Worm (Caenorhabditis elegans) whole organism, midembryonic: ENCODE data around the gene Y5H2A.1.
"Not testable (repeated sequence)": the region's sequence is repeated elsewhere in the genome, so short reads cannot be mapped to it uniquely, and the experiment has no call there.

Experiments
- T22C8.4 ChIP-seq: fragments of 200-800 bp; sonication (Bioruptor generic); IDR thresholded peaks from 2 replicates; pipeline ENCODE4 v1.3.6; 2022; ENCODE audit warnings: missing genetic modification characterization, missing compliant biosample characterization
- cog-1 ChIP-seq: sonication (generic microtip); optimal IDR thresholded peaks from 2 replicates; lab custom pipeline; 2016; ENCODE audit warnings: missing genetic modification characterization, missing compliant biosample characterization
- flt-1 ChIP-seq: fragments of 200-800 bp; sonication (Bioruptor generic); IDR thresholded peaks from 2 replicates; pipeline ENCODE4 v1.3.6; 2022; ENCODE audit warnings: missing genetic modification characterization, missing compliant biosample characterization
- klf-2 ChIP-seq: fragments of 200-800 bp; sonication (Bioruptor generic); conservative IDR thresholded peaks from 2 replicates; pipeline ENCODE4 v1.3.6; 2022; ENCODE audit warnings: missing genetic modification reagents, missing genetic modification characterization, missing compliant biosample characterization
- med-1 ChIP-seq: sonication (generic microtip); optimal IDR thresholded peaks from 2 replicates; lab custom pipeline; 2017; ENCODE audit warnings: missing genetic modification characterization, mild to moderate bottlenecking, missing compliant biosample characterization, antibody characterized with exemption, missing genetic modification reagents; ENCODE audit not compliant: insufficient read depth
- ref-1 ChIP-seq: fragments of 200-800 bp; sonication (Bioruptor generic); conservative IDR thresholded peaks from 2 replicates; pipeline ENCODE4 v1.3.6; 2022; ENCODE audit warnings: missing genetic modification reagents, missing genetic modification characterization, missing compliant biosample characterization
- tab-1 ChIP-seq: fragments of 200-800 bp; sonication (Bioruptor generic); IDR thresholded peaks from 2 replicates; pipeline ENCODE4 v1.3.6; 2022; ENCODE audit warnings: missing genetic modification characterization, missing compliant biosample characterization
- ztf-23 ChIP-seq: fragments of 200-800 bp; sonication (Bioruptor generic); IDR thresholded peaks from 2 replicates; pipeline ENCODE4 v1.3.6; 2022; ENCODE audit warnings: missing genetic modification reagents, missing genetic modification characterization, missing compliant biosample characterization
- ztf-29 ChIP-seq: fragments of 200-800 bp; sonication (Bioruptor generic); IDR thresholded peaks from 2 replicates; pipeline ENCODE4 v1.3.6; 2022; ENCODE audit warnings: missing genetic modification reagents, missing genetic modification characterization, missing compliant biosample characterization

Gene Y5H2A.1

ce11 chrV:2271750-2272149, at the start of gene Y5H2A.1:
Gene Y5H2A.1, minus strand, starts transcription at chrV:2271850.
- TF ChIP-seq cog-1 (tag; lab: Kevin White, UChicago): no peak

ce11 chrV:2321001-2321400, 49.4 kb upstream of the Y5H2A.1 start, which contains the start of gene Y19D10B.6:
Gene Y19D10B.6, minus strand, starts transcription at chrV:2321101.
- not testable (repeated sequence) for TF ChIP-seq T22C8.4 (GFP tag; lab: Robert Waterston, UW); ztf-23 (GFP tag; lab: Robert Waterston, UW); cog-1 (tag; lab: Kevin White, UChicago)

- TF ChIP-seq T22C8.4 (GFP tag; lab: Robert Waterston, UW) (no peak), med-1 (GFP tag; lab: Kevin White, UChicago) (no peak)
Measured at ce11 chrV:2308246-2308645, 36.6 kb upstream of the Y5H2A.1 start.

- TF ChIP-seq ztf-29 (GFP tag; lab: Robert Waterston, UW) (no peak), med-1 (GFP tag; lab: Kevin White, UChicago) (no peak), klf-2 (no peak), flt-1 (GFP tag; lab: Robert Waterston, UW) (no peak), cog-1 (tag; lab: Kevin White, UChicago) (no peak), T22C8.4 (GFP tag; lab: Robert Waterston, UW) (no peak), ref-1 (GFP tag; lab: Robert Waterston, UW) (no peak), ztf-23 (GFP tag; lab: Robert Waterston, UW) (no peak), tab-1 (no peak)
Measured at ce11 chrV:2306383-2306782, 34.7 kb upstream of the Y5H2A.1 start.

- TF ChIP-seq tab-1 (no peak), med-1 (GFP tag; lab: Kevin White, UChicago) (no peak), T22C8.4 (GFP tag; lab: Robert Waterston, UW) (no peak), ztf-29 (GFP tag; lab: Robert Waterston, UW) (no peak), cog-1 (tag; lab: Kevin White, UChicago) (no peak), klf-2 (no peak), flt-1 (GFP tag; lab: Robert Waterston, UW) (no peak), ztf-23 (GFP tag; lab: Robert Waterston, UW) (no peak), ref-1 (GFP tag; lab: Robert Waterston, UW) (no peak)
Measured at ce11 chrV:2303775-2304174, 32.1 kb upstream of the Y5H2A.1 start, which contains the start of gene irld-15. Gene irld-15, minus strand, starts transcription at chrV:2303875.

ce11 chrV:2300905-2301304, 29.3 kb upstream of the Y5H2A.1 start, which contains the start of gene Y19D10B.8:
Gene Y19D10B.8, minus strand, starts transcription at chrV:2301005.
- TF ChIP-seq med-1 (GFP tag; lab: Kevin White, UChicago) (no peak), flt-1 (GFP tag; lab: Robert Waterston, UW) (no peak), ref-1 (GFP tag; lab: Robert Waterston, UW) (no peak), ztf-29 (GFP tag; lab: Robert Waterston, UW) (no peak), T22C8.4 (GFP tag; lab: Robert Waterston, UW) (no peak), cog-1 (tag; lab: Kevin White, UChicago) (no peak), klf-2 (no peak), tab-1 (no peak), ztf-23 (GFP tag; lab: Robert Waterston, UW) (no peak)

- TF ChIP-seq tab-1: no peak
- no peak for TF ChIP-seq ztf-29 (GFP tag; lab: Robert Waterston, UW)
- TF ChIP-seq klf-2: no peak
- no peak for TF ChIP-seq ref-1 (GFP tag; lab: Robert Waterston, UW)
- TF ChIP-seq cog-1 (tag; lab: Kevin White, UChicago): no peak
- TF ChIP-seq flt-1 (GFP tag; lab: Robert Waterston, UW): no peak
- no peak for TF ChIP-seq T22C8.4 (GFP tag; lab: Robert Waterston, UW)
- TF ChIP-seq med-1 (GFP tag; lab: Kevin White, UChicago): no peak
- TF ChIP-seq ztf-23 (GFP tag; lab: Robert Waterston, UW): no peak
Measured at ce11 chrV:2294577-2294976, 22.9 kb upstream of the Y5H2A.1 start, which contains the start of gene nhr-226. Gene nhr-226, plus strand, starts transcription at chrV:2294877.

- TF ChIP-seq klf-2 (no peak), tab-1 (no peak), flt-1 (GFP tag; lab: Robert Waterston, UW) (no peak), ref-1 (GFP tag; lab: Robert Waterston, UW) (no peak), med-1 (GFP tag; lab: Kevin White, UChicago) (no peak), ztf-23 (GFP tag; lab: Robert Waterston, UW) (no peak), T22C8.4 (GFP tag; lab: Robert Waterston, UW) (no peak), cog-1 (tag; lab: Kevin White, UChicago) (no peak), ztf-29 (GFP tag; lab: Robert Waterston, UW) (no peak)
Measured at ce11 chrV:2292240-2292639, 20.6 kb upstream of the Y5H2A.1 start, which contains the start of gene nhr-115. Gene nhr-115, plus strand, starts transcription at chrV:2292540.

ce11 chrV:2290329-2290728, 18.7 kb upstream of the Y5H2A.1 start, which contains the start of gene nhr-225:
Gene nhr-225, minus strand, starts transcription at chrV:2290474.
- TF ChIP-seq med-1 (GFP tag; lab: Kevin White, UChicago) (no peak), ztf-23 (GFP tag; lab: Robert Waterston, UW) (no peak), ref-1 (GFP tag; lab: Robert Waterston, UW) (no peak), cog-1 (tag; lab: Kevin White, UChicago) (no peak), flt-1 (GFP tag; lab: Robert Waterston, UW) (no peak), T22C8.4 (GFP tag; lab: Robert Waterston, UW) (no peak), ztf-29 (GFP tag; lab: Robert Waterston, UW) (no peak), klf-2 (no peak), tab-1 (no peak)

- no peak for TF ChIP-seq cog-1 (tag; lab: Kevin White, UChicago)
- TF ChIP-seq tab-1: no peak
- no peak for TF ChIP-seq flt-1 (GFP tag; lab: Robert Waterston, UW)
- TF ChIP-seq med-1 (GFP tag; lab: Kevin White, UChicago): no peak
- TF ChIP-seq ref-1 (GFP tag; lab: Robert Waterston, UW): no peak
- TF ChIP-seq T22C8.4 (GFP tag; lab: Robert Waterston, UW): no peak
- TF ChIP-seq ztf-23 (GFP tag; lab: Robert Waterston, UW): no peak
- TF ChIP-seq ztf-29 (GFP tag; lab: Robert Waterston, UW): no peak
- TF ChIP-seq klf-2: no peak
Measured at ce11 chrV:2285107-2285506, 13.5 kb upstream of the Y5H2A.1 start, which contains the start of gene nhr-227. Gene nhr-227, plus strand, starts transcription at chrV:2285432.
